Fruit fly (Drosophila melanogaster) whole organism, embryonic: ENCODE data around the gene CG1764.

ENCODE experiments used
- Bteb2 ChIP-seq: fragments of 200-800 bp; sonication (Bioruptor generic); optimal IDR thresholded peaks from 2 replicates; lab custom pipeline; 2016; ENCODE audit warnings: missing biosample characterization, missing genetic modification characterization
- CG1024 ChIP-seq: fragments of 200-800 bp; sonication (Bioruptor generic); IDR thresholded peaks from 2 replicates; pipeline ENCODE4 v1.3.6; 2022; ENCODE audit warnings: missing biosample characterization, missing genetic modification characterization
- CG10565 ChIP-seq: fragments of 200-800 bp; sonication (Bioruptor generic); optimal IDR thresholded peaks from 3 replicates; lab custom pipeline; 2016; ENCODE audit warnings: missing biosample characterization, mild to moderate bottlenecking, missing genetic modification characterization
- CG11247 ChIP-seq: fragments of 200-800 bp; sonication (Bioruptor generic); IDR thresholded peaks from 2 replicates; pipeline ENCODE4 v1.3.6; 2022; ENCODE audit warnings: missing biosample characterization, missing genetic modification characterization
- CG12236 ChIP-seq: fragments of 200-800 bp; sonication (Bioruptor generic); optimal IDR thresholded peaks from 2 replicates; lab custom pipeline; 2016; ENCODE audit warnings: missing biosample characterization, missing genetic modification characterization
- CG12769 ChIP-seq: fragments of 200-800 bp; sonication (Bioruptor generic); optimal IDR thresholded peaks from 2 replicates; lab custom pipeline; 2019; ENCODE audit warnings: missing biosample characterization, mild to moderate bottlenecking, missing genetic modification characterization, moderate library complexity
- CG13287 ChIP-seq: fragments of 200-800 bp; sonication (Bioruptor generic); IDR thresholded peaks from 2 replicates; pipeline ENCODE4 v1.3.6; 2022; ENCODE audit warnings: missing biosample characterization, missing genetic modification characterization; ENCODE audit not compliant: partially characterized antibody
- CG13296 ChIP-seq: fragments of 200-800 bp; sonication (Bioruptor generic); optimal IDR thresholded peaks from 3 replicates; lab custom pipeline; 2018; ENCODE audit warnings: missing biosample characterization, mild to moderate bottlenecking, missing genetic modification characterization
- CG13775 ChIP-seq: fragments of 200-800 bp; sonication (Bioruptor generic); optimal IDR thresholded peaks from 3 replicates; lab custom pipeline; 2017; ENCODE audit warnings: missing biosample characterization, mild to moderate bottlenecking, missing genetic modification characterization
- CG1529 ChIP-seq: fragments of 200-800 bp; sonication (Bioruptor generic); optimal IDR thresholded peaks from 3 replicates; lab custom pipeline; 2018; ENCODE audit warnings: missing biosample characterization, missing genetic modification characterization
- CG1647 ChIP-seq: fragments of 200-800 bp; sonication (Bioruptor generic); optimal IDR thresholded peaks from 3 replicates; lab custom pipeline; 2016; ENCODE audit warnings: missing biosample characterization, missing genetic modification characterization
- CG16863 ChIP-seq: fragments of 200-800 bp; sonication (Bioruptor generic); optimal IDR thresholded peaks from 3 replicates; lab custom pipeline; 2016; ENCODE audit warnings: missing biosample characterization, missing genetic modification characterization
- CG17328 ChIP-seq: fragments of 200-800 bp; sonication (Bioruptor generic); IDR thresholded peaks from 2 replicates; pipeline ENCODE4 v1.3.6; 2022; ENCODE audit warnings: missing biosample characterization, missing genetic modification characterization
- CG17361 ChIP-seq: fragments of 200-800 bp; sonication (Bioruptor generic); IDR thresholded peaks from 3 replicates; pipeline ENCODE4 v1.3.6; 2022; ENCODE audit warnings: missing biosample characterization, missing genetic modification characterization
- CG2116 ChIP-seq: fragments of 200-800 bp; sonication (Bioruptor generic); optimal IDR thresholded peaks from 3 replicates; lab custom pipeline; 2018; ENCODE audit warnings: missing biosample characterization, mild to moderate bottlenecking, missing genetic modification characterization
- CG31365 ChIP-seq: fragments of 200-800 bp; sonication (Bioruptor generic); optimal IDR thresholded peaks from 2 replicates; lab custom pipeline; 2018; ENCODE audit warnings: missing biosample characterization, mild to moderate bottlenecking, missing genetic modification characterization
- CG4282 ChIP-seq: fragments of 200-800 bp; sonication (Bioruptor generic); optimal IDR thresholded peaks from 2 replicates; lab custom pipeline; 2016; ENCODE audit warnings: missing biosample characterization, missing genetic modification characterization
- CG6765 ChIP-seq: fragments of 200-800 bp; sonication (Bioruptor generic); optimal IDR thresholded peaks from 3 replicates; lab custom pipeline; 2017; ENCODE audit warnings: missing biosample characterization, mild to moderate bottlenecking, missing genetic modification characterization
- CG7987 ChIP-seq: fragments of 200-800 bp; sonication (Bioruptor generic); optimal IDR thresholded peaks from 2 replicates; lab custom pipeline; 2018; ENCODE audit warnings: missing biosample characterization, mild to moderate bottlenecking, missing genetic modification characterization, moderate library complexity
- CG8281 ChIP-seq: fragments of 200-800 bp; sonication (Bioruptor generic); optimal IDR thresholded peaks from 2 replicates; lab custom pipeline; 2018; ENCODE audit warnings: missing biosample characterization, mild to moderate bottlenecking, missing genetic modification characterization, moderate library complexity
- CG8290 ChIP-seq, 3 experiments: fragments of 200-800 bp; sonication (Bioruptor generic); optimal IDR thresholded peaks; 2 replicates each; lab custom pipeline; 2016 to 2019; ENCODE audit warnings: missing biosample characterization in 3 of 3, missing genetic modification characterization in 3 of 3, mild to moderate bottlenecking in 2 of 3, moderate library complexity in 1 of 3
- CG9727 ChIP-seq: fragments of 200-800 bp; sonication (Bioruptor generic); optimal IDR thresholded peaks from 3 replicates; lab custom pipeline; 2017; ENCODE audit warnings: missing biosample characterization, mild to moderate bottlenecking, missing genetic modification characterization
- CG9876 ChIP-seq: fragments of 200-800 bp; sonication (Bioruptor generic); optimal IDR thresholded peaks from 2 replicates; lab custom pipeline; 2016; ENCODE audit warnings: missing biosample characterization, missing genetic modification characterization
- E2f1 ChIP-seq: fragments of 200-800 bp; sonication (Bioruptor generic); IDR thresholded peaks from 2 replicates; pipeline ENCODE4 v1.3.6; 2022; ENCODE audit warnings: missing biosample characterization, missing genetic modification characterization
- Hr3 ChIP-seq: fragments of 200-800 bp; sonication (Bioruptor generic); optimal IDR thresholded peaks from 3 replicates; lab custom pipeline; 2016; ENCODE audit warnings: missing biosample characterization, missing genetic modification characterization
- NFAT ChIP-seq: fragments of 200-800 bp; sonication (Bioruptor generic); IDR thresholded peaks from 2 replicates; pipeline ENCODE4 v1.3.6; 2022; ENCODE audit warnings: missing biosample characterization, missing genetic modification characterization
- NfI ChIP-seq: fragments of 200-800 bp; sonication (Bioruptor generic); optimal IDR thresholded peaks from 3 replicates; lab custom pipeline; 2018; ENCODE audit warnings: missing biosample characterization, mild to moderate bottlenecking, missing genetic modification characterization, moderate library complexity
- Oaz ChIP-seq: fragments of 200-800 bp; sonication (Bioruptor generic); IDR thresholded peaks from 2 replicates; pipeline ENCODE4 v1.3.6; 2022; ENCODE audit warnings: missing biosample characterization, missing genetic modification characterization
- Ssrp ChIP-seq: fragments of 200-800 bp; sonication (Bioruptor generic); optimal IDR thresholded peaks from 2 replicates; lab custom pipeline; 2018; ENCODE audit warnings: missing biosample characterization, mild to moderate bottlenecking, missing genetic modification characterization, moderate library complexity
- Taf1 ChIP-seq: fragments of 200-800 bp; sonication (Bioruptor generic); IDR thresholded peaks from 2 replicates; pipeline ENCODE4 v1.3.6; 2022; ENCODE audit warnings: missing biosample characterization, missing genetic modification characterization
- abd-A ChIP-seq: fragments of 200-800 bp; sonication (Bioruptor generic); optimal IDR thresholded peaks from 3 replicates; lab custom pipeline; 2019; ENCODE audit warnings: missing biosample characterization, mild to moderate bottlenecking, missing genetic modification characterization, moderate library complexity
- aop ChIP-seq: fragments of 200-800 bp; sonication (Bioruptor generic); IDR thresholded peaks from 2 replicates; pipeline ENCODE4 v1.3.6; 2022; ENCODE audit warnings: missing biosample characterization, missing genetic modification characterization
- caup ChIP-seq: fragments of 200-800 bp; sonication (Bioruptor generic); optimal IDR thresholded peaks from 3 replicates; lab custom pipeline; 2017; ENCODE audit warnings: missing biosample characterization, mild to moderate bottlenecking, missing genetic modification characterization, moderate library complexity; ENCODE audit not compliant: severe bottlenecking
- ci ChIP-seq: fragments of 200-800 bp; sonication (Bioruptor generic); IDR thresholded peaks from 3 replicates; pipeline ENCODE4 v1.3.6; 2022; ENCODE audit warnings: missing biosample characterization, missing genetic modification characterization
- corto ChIP-seq: fragments of 200-800 bp; sonication (Bioruptor generic); optimal IDR thresholded peaks from 2 replicates; lab custom pipeline; 2016; ENCODE audit warnings: missing biosample characterization, mild to moderate bottlenecking, missing genetic modification characterization, moderate library complexity
- emc ChIP-seq: fragments of 200-800 bp; sonication (Bioruptor generic); optimal IDR thresholded peaks from 2 replicates; lab custom pipeline; 2016; ENCODE audit warnings: missing biosample characterization, missing genetic modification characterization
- ewg ChIP-seq: fragments of 200-800 bp; sonication (Bioruptor generic); optimal IDR thresholded peaks from 3 replicates; lab custom pipeline; 2017; ENCODE audit warnings: mild to moderate bottlenecking, missing biosample characterization, missing genetic modification reagents, missing genetic modification characterization
- fru ChIP-seq: fragments of >200 bp; optimal IDR thresholded peaks from 2 replicates; lab custom pipeline; 2017
- insv ChIP-seq, 2 experiments: fragments of 200-800 bp; sonication (Bioruptor generic); optimal IDR thresholded peaks; 3 replicates each; lab custom pipeline; 2016 to 2018; ENCODE audit warnings: missing biosample characterization in 2 of 2, missing genetic modification characterization in 2 of 2
- nau ChIP-seq: fragments of 200-800 bp; sonication (Bioruptor generic); optimal IDR thresholded peaks from 3 replicates; lab custom pipeline; 2017; ENCODE audit warnings: missing biosample characterization, mild to moderate bottlenecking, missing genetic modification characterization, missing genetic modification reagents
- nom ChIP-seq: fragments of 200-800 bp; sonication (Bioruptor generic); optimal IDR thresholded peaks from 2 replicates; lab custom pipeline; 2017; ENCODE audit warnings: missing biosample characterization, missing genetic modification characterization, mild to moderate bottlenecking, moderate library complexity, missing genetic modification reagents
- ro ChIP-seq: fragments of 200-800 bp; sonication (Bioruptor generic); IDR thresholded peaks from 2 replicates; pipeline ENCODE4 v1.3.6; 2022; ENCODE audit warnings: missing biosample characterization, missing genetic modification characterization
- sd ChIP-seq: fragments of 200-800 bp; sonication (Bioruptor generic); optimal IDR thresholded peaks from 3 replicates; lab custom pipeline; 2018; ENCODE audit warnings: missing biosample characterization, mild to moderate bottlenecking, missing genetic modification characterization, moderate library complexity
- stwl ChIP-seq: fragments of 200-800 bp; sonication (Bioruptor generic); optimal IDR thresholded peaks from 3 replicates; lab custom pipeline; 2018; ENCODE audit warnings: missing biosample characterization, mild to moderate bottlenecking, missing genetic modification characterization, moderate library complexity
- vfl ChIP-seq: fragments of 200-800 bp; sonication (Bioruptor generic); optimal IDR thresholded peaks from 2 replicates; lab custom pipeline; 2016; ENCODE audit warnings: missing biosample characterization, missing genetic modification characterization
- z ChIP-seq: fragments of 200-800 bp; sonication (Bioruptor generic); IDR thresholded peaks from 3 replicates; pipeline ENCODE4 v1.3.6; 2022; ENCODE audit warnings: missing biosample characterization, missing genetic modification characterization
- zen2 ChIP-seq: fragments of 200-800 bp; sonication (Bioruptor generic); IDR thresholded peaks from 3 replicates; pipeline ENCODE4 v1.3.6; 2022; ENCODE audit warnings: missing biosample characterization, missing genetic modification characterization; ENCODE audit not compliant: partially characterized antibody
- zf30C ChIP-seq: fragments of 200-800 bp; sonication (Bioruptor generic); optimal IDR thresholded peaks from 3 replicates; lab custom pipeline; 2018; ENCODE audit warnings: missing biosample characterization, mild to moderate bottlenecking, missing genetic modification characterization

CG1764 gene

DNA sequence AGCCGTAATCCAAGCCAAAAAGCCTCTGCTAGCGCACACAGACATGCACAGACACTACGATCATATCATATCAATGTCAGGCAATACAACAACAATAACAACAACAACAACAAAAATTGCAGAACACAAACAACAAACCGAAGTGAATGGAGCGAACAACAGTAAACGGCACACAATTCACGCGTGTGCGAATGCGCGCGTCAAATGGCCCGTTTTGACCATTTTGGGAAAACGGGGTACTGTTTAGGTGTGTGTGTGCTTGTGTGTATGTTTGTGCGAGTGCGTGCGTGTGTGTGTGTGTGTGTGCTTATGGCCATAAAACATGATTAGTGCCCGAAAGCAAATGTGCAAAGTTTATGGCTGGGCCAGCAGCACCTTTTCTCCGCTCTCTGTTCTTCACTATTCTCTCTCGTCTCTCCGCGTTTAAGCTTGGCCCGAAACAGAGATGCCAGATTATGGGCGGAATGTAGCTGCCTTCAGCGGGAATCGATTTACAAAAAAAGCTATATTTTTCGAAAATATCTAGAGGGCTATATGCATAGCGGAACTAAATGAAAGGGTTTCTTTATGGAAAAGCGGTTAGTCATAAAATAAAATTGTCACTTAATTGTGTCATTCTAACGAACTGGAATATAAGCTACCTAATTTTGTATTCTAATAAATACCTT is 1.2 kb downstream of the CG1764 start (continued):
- TF ChIP-seq nau (GFP tag; lab: Kevin White, UChicago) (no peak), CG1529 (GFP tag; lab: Kevin White, UChicago) (no peak), ci (GFP tag; lab: Robert Waterston, UW) (no peak), CG8281 (tag; lab: Kevin White, UChicago) (no peak), corto (no peak), Oaz (GFP tag; lab: Robert Waterston, UW) (no peak), CG6765 (GFP tag; lab: Kevin White, UChicago) (no peak), Taf1 (GFP tag; lab: Robert Waterston, UW) (no peak), vfl (no peak), emc (no peak), ewg (GFP tag; lab: Kevin White, UChicago) (no peak), Hr3 (GFP tag; lab: Kevin White, UChicago) (no peak), Bteb2 (GFP tag; lab: Kevin White, UChicago) (no peak), nom (no peak), CG17328 (GFP tag; lab: Robert Waterston, UW) (no peak), caup (GFP tag; lab: Kevin White, UChicago) (no peak)

DNA sequence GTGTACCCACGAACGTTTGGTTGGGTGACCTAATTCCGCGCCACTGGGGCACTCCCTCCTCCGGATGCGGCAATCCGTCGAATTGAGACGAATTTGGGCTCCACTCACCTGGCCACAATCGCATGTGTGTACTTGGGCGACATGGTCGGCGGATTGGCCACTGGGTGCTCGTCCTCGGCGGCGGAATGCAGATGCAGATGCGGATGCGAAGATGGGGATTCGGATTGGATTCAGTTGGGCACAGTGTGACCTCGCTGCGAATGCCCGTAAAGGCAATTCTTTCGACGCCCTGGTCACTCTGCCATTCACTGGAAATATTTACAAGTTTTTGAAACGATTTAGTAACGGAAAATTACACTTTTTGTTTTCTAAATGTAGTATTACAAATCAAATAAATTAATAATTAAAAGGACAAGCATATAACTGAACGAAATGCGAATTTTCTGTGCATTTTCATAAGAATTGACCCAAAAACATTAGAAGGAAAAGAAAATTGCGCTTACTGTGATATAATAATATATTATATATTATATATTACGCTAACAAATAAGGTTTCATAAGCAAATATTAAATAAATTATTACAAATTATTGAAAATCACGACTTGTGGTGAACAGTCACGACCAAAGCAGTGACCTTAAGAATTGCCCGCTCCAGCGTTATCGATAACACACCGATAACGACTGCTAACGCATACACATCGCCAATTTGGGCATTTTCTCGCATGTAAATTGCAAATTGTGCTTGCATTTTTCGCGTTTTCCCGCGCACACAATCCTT is 5.6 kb downstream of the CG1764 start, which contains the start of gene CG1622:
Gene CG1622 (plus strand): TSS at position 678 of the 779 bp plus-strand sequence.
- TF ChIP-seq CG12236 (GFP tag; lab: Kevin White, UChicago) (no peak), CG10565 (GFP tag; lab: Kevin White, UChicago) (no peak), CG4282 (no peak), fru (lab: Kevin White, UChicago) (no peak), abd-A (tag; lab: Kevin White, UChicago) (no peak), CG9727 (GFP tag; lab: Kevin White, UChicago) (peak; percentile 42), Ssrp (tag; lab: Kevin White, UChicago) (peak; percentile 17), sd (tag; lab: Kevin White, UChicago) (peak; percentile 41), CG9876 (GFP tag; lab: Kevin White, UChicago) (no peak), CG7987 (GFP tag; lab: Kevin White, UChicago) (no peak), CG1647 (GFP tag; lab: Kevin White, UChicago) (no peak), CG11247 (GFP tag; lab: Robert Waterston, UW) (no peak; the same call in 1 of the 2 replicates), z (GFP tag; lab: Robert Waterston, UW) (no peak), CG31365 (no peak), ro (GFP tag; lab: Robert Waterston, UW) (no peak), CG13296 (GFP tag; lab: Kevin White, UChicago) (no peak), E2f1 (GFP tag; lab: Robert Waterston, UW) (peak; percentile 38; the same call in 1 of the 2 replicates), CG1024 (GFP tag; lab: Robert Waterston, UW) (no peak), CG13775 (GFP tag; lab: Kevin White, UChicago) (peak; percentile 45), CG8290 (GFP tag; optimal IDR thresholded peaks at IDR 0.05; lab: Kevin White, UChicago) (peak; percentile 1), CG8290 (tag; optimal IDR thresholded peaks at IDR 0.05; lab: Kevin White, UChicago) (no peak), CG17361 (GFP tag; lab: Robert Waterston, UW) (peak; percentile 65), insv (GFP tag; optimal IDR thresholded peaks at IDR 0.05; lab: Kevin White, UChicago) (peak in 1 of 2 experiments; percentile 80), NfI (GFP tag; lab: Kevin White, UChicago) (no peak), stwl (tag; lab: Kevin White, UChicago) (peak; percentile 17), zf30C (no peak), NFAT (GFP tag; lab: Robert Waterston, UW) (peak; percentile 71), CG13287 (GFP tag; lab: Robert Waterston, UW) (peak; percentile 34; the same call in 1 of the 2 replicates), CG12769 (tag; lab: Kevin White, UChicago) (no peak), CG2116 (GFP tag; lab: Kevin White, UChicago) (peak; percentile 58), aop (GFP tag; lab: Robert Waterston, UW) (no peak), CG16863 (no peak), zen2 (no peak)
